Worm (Caenorhabditis elegans): ENCODE data around the gene C37E2.2.

DNA sequence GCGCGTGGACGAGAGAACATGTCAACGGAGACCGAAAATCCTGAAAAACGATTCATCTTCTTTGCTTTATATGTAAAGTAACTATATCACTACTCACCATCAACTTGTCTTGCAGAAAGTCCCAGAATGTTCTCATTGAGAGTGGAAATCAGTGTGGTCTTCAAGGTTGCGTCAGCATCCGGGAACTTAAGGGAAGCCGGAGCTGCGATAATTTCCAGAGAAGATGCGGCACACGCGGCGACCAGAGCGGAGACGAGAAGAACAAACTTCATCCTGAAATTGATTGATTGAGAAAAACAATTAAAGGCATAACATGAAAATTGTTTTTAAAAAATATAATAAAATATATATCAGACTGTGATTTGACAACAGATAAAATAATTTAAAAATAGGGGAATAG lies 11.6 kb upstream of the C37E2.2 start, which contains the start of gene vha-20:
- TF ChIP-seq unc-62 (GFP tag; optimal IDR thresholded peaks at IDR 0.05) (no peak), nhr-237 (tag; optimal IDR thresholded peaks at IDR 0.05) (no peak), lsy-2 (tag; optimal IDR thresholded peaks at IDR 0.05) (no peak), nhr-28 (tag; optimal IDR thresholded peaks at IDR 0.05) (no peak)

Measured in whole organism, mixed stage, embryonic.